Worm (Caenorhabditis elegans): Measurements from ENCODE around the gene C44B7.11.

DNA sequence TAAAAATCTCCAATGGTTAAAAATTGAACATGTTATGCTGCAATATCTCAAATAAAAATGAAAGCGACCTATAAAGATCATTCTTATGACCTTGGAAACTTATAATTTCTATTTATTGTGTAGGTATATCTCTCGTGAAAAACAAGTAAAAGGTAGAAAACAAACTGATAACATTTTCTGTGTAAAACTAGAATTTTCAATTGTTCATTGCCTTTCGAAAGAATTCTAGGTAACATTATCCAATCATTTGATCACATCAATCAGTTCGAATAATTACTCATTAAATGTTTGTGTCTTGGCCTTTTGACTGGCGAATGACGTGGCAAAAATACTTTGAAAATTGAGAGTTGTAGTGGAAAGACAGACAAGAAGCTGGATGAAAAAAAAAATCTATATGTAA is 19.5 kb downstream of the C44B7.11 start:
- TF ChIP-seq nhr-11 (tag; optimal IDR thresholded peaks at IDR 0.05) (no peak), fos-1 (tag; optimal IDR thresholded peaks at IDR 0.05) (no peak), nhr-77 (tag; optimal IDR thresholded peaks at IDR 0.05) (no peak), egl-27 (tag; optimal IDR thresholded peaks at IDR 0.05) (no peak), sem-4 (tag; optimal IDR thresholded peaks at IDR 0.05) (no peak)
